Worm (Caenorhabditis elegans) whole organism, L3 larva: ENCODE measurements around the gene ZK822.1.

Experiments used
- R02D3.7 ChIP-seq: fragments of 150-350 bp; optimal IDR thresholded peaks from 2 replicates; lab custom pipeline; 2014; ENCODE audit warnings: missing biosample characterization, missing genetic modification characterization
- ZK546.5 ChIP-seq: sonication (generic microtip); optimal IDR thresholded peaks from 2 replicates; lab custom pipeline; 2017; ENCODE audit warnings: missing biosample characterization, missing genetic modification characterization
- aly-2 ChIP-seq: fragments of 150-350 bp; optimal IDR thresholded peaks from 2 replicates; lab custom pipeline; 2014; ENCODE audit warnings: missing biosample characterization, missing genetic modification characterization
- ama-1 ChIP-seq: fragments of 150-350 bp; optimal IDR thresholded peaks from 2 replicates; lab custom pipeline; 2018
- ceh-16 ChIP-seq: sonication (generic microtip); optimal IDR thresholded peaks from 2 replicates; lab custom pipeline; 2017; ENCODE audit warnings: missing biosample characterization, missing genetic modification characterization
- ceh-28 ChIP-seq: fragments of 150-350 bp; optimal IDR thresholded peaks from 2 replicates; lab custom pipeline; 2014; ENCODE audit warnings: missing biosample characterization, missing genetic modification reagents, missing genetic modification characterization
- ceh-82 ChIP-seq: fragments of 150-350 bp; optimal IDR thresholded peaks from 2 replicates; lab custom pipeline; 2014; ENCODE audit warnings: missing biosample characterization, missing genetic modification characterization
- ceh-9 ChIP-seq: sonication (generic microtip); optimal IDR thresholded peaks from 2 replicates; lab custom pipeline; 2018; ENCODE audit warnings: missing biosample characterization, missing genetic modification characterization
- daf-12 ChIP-seq: fragments of 150-350 bp; optimal IDR thresholded peaks from 2 replicates; lab custom pipeline; 2014; ENCODE audit warnings: missing biosample characterization, missing genetic modification reagents, missing genetic modification characterization
- egl-27 ChIP-seq: sonication (generic microtip); optimal IDR thresholded peaks from 4 replicates; lab custom pipeline; 2017; ENCODE audit warnings: missing biosample characterization, missing genetic modification reagents, missing genetic modification characterization
- egl-5 ChIP-seq: fragments of 150-350 bp; optimal IDR thresholded peaks from 2 replicates; lab custom pipeline; 2017; ENCODE audit warnings: missing biosample characterization, missing genetic modification reagents, missing genetic modification characterization, inconsistent platforms
- elt-1 ChIP-seq: fragments of 150-350 bp; optimal IDR thresholded peaks from 2 replicates; lab custom pipeline; 2014; ENCODE audit warnings: missing biosample characterization, missing genetic modification characterization
- elt-2 ChIP-seq: sonication (generic microtip); optimal IDR thresholded peaks from 2 replicates; lab custom pipeline; 2016; ENCODE audit warnings: missing genetic modification reagents, mild to moderate bottlenecking, missing genetic modification characterization, missing compliant biosample characterization
- elt-3 ChIP-seq, 3 experiments: fragments of 150-350 bp in 1 of 3; sonication (generic microtip) in 2 of 3; optimal IDR thresholded peaks; 2 replicates in 2 of 3; 4 replicates in 1 of 3; lab custom pipeline; 2014 to 2017; ENCODE audit warnings: missing biosample characterization in 3 of 3, missing genetic modification characterization in 3 of 3
- eor-1 ChIP-seq, 2 experiments: fragments of 150-350 bp; optimal IDR thresholded peaks; 2 replicates each; lab custom pipeline; 2014 to 2018; ENCODE audit warnings: missing biosample characterization in 2 of 2, missing genetic modification characterization in 2 of 2
- fkh-10 ChIP-seq: sonication (generic microtip); optimal IDR thresholded peaks from 2 replicates; lab custom pipeline; 2017; ENCODE audit warnings: missing biosample characterization, missing genetic modification reagents, missing genetic modification characterization
- hmg-11 ChIP-seq: sonication (generic microtip); optimal IDR thresholded peaks from 2 replicates; lab custom pipeline; 2016; ENCODE audit warnings: missing genetic modification characterization, missing compliant biosample characterization
- jun-1 ChIP-seq: fragments of 150-350 bp; optimal IDR thresholded peaks from 2 replicates; lab custom pipeline; 2014; ENCODE audit warnings: missing biosample characterization, missing genetic modification reagents, missing genetic modification characterization
- lin-15B ChIP-seq: fragments of 150-350 bp; optimal IDR thresholded peaks from 2 replicates; lab custom pipeline; 2014; ENCODE audit warnings: missing biosample characterization, missing genetic modification characterization
- lin-39 ChIP-seq: fragments of 150-350 bp; optimal IDR thresholded peaks from 2 replicates; lab custom pipeline; 2018; ENCODE audit warnings: missing biosample characterization, missing genetic modification reagents, missing genetic modification characterization
- lsy-12 ChIP-seq: sonication (generic microtip); optimal IDR thresholded peaks from 2 replicates; lab custom pipeline; 2016; ENCODE audit warnings: mild to moderate bottlenecking, missing genetic modification characterization, missing compliant biosample characterization
- mdl-1 ChIP-seq: fragments of 150-350 bp; optimal IDR thresholded peaks from 2 replicates; lab custom pipeline; 2014; ENCODE audit warnings: missing biosample characterization, missing genetic modification characterization
- mml-1 ChIP-seq: fragments of 150-350 bp; sonication (generic microtip); optimal IDR thresholded peaks from 3 replicates; lab custom pipeline; 2014; ENCODE audit warnings: missing biosample characterization, missing genetic modification characterization
- nfya-1 ChIP-seq: sonication (generic microtip); optimal IDR thresholded peaks from 2 replicates; lab custom pipeline; 2017; ENCODE audit warnings: missing genetic modification characterization, mild to moderate bottlenecking, missing compliant biosample characterization, antibody characterized with exemption, moderate library complexity; ENCODE audit not compliant: insufficient read depth
- nhr-11 ChIP-seq: fragments of 150-350 bp; optimal IDR thresholded peaks from 2 replicates; lab custom pipeline; 2014; ENCODE audit warnings: missing biosample characterization, missing genetic modification characterization
- nhr-12 ChIP-seq: fragments of 150-350 bp; optimal IDR thresholded peaks from 2 replicates; lab custom pipeline; 2014; ENCODE audit warnings: missing biosample characterization, missing genetic modification characterization
- nhr-23 ChIP-seq: fragments of 150-350 bp; optimal IDR thresholded peaks from 2 replicates; lab custom pipeline; 2014; ENCODE audit warnings: missing biosample characterization, missing genetic modification reagents, missing genetic modification characterization
- nhr-237 ChIP-seq: fragments of 150-350 bp; optimal IDR thresholded peaks from 2 replicates; lab custom pipeline; 2014; ENCODE audit warnings: missing biosample characterization, missing genetic modification characterization
- nhr-25 ChIP-seq: sonication (generic microtip); optimal IDR thresholded peaks from 2 replicates; lab custom pipeline; 2017; ENCODE audit warnings: missing biosample characterization, missing genetic modification characterization
- nhr-28 ChIP-seq: fragments of 150-350 bp; optimal IDR thresholded peaks from 2 replicates; lab custom pipeline; 2014; ENCODE audit warnings: missing biosample characterization, missing genetic modification characterization
- nhr-43 ChIP-seq: sonication (generic microtip); optimal IDR thresholded peaks from 2 replicates; lab custom pipeline; 2016; ENCODE audit warnings: mild to moderate bottlenecking, missing genetic modification characterization, missing compliant biosample characterization; ENCODE audit not compliant: poor library complexity, severe bottlenecking
- nhr-67 ChIP-seq: fragments of 150-350 bp; optimal IDR thresholded peaks from 2 replicates; lab custom pipeline; 2014; ENCODE audit warnings: missing biosample characterization, missing genetic modification characterization
- nhr-76 ChIP-seq: fragments of 150-350 bp; sonication (generic microtip); optimal IDR thresholded peaks from 5 replicates; lab custom pipeline; 2014; ENCODE audit warnings: missing biosample characterization, missing genetic modification characterization
- nhr-77 ChIP-seq: fragments of 150-350 bp; optimal IDR thresholded peaks from 2 replicates; lab custom pipeline; 2014; ENCODE audit warnings: missing biosample characterization, missing genetic modification characterization
- pha-4 ChIP-seq: fragments of 150-350 bp; optimal IDR thresholded peaks from 2 replicates; lab custom pipeline; 2014; ENCODE audit warnings: missing biosample characterization, missing genetic modification reagents, missing genetic modification characterization
- pqm-1 ChIP-seq: fragments of 150-350 bp; optimal IDR thresholded peaks from 2 replicates; lab custom pipeline; 2017; ENCODE audit warnings: missing biosample characterization, missing genetic modification characterization, inconsistent platforms
- sea-2 ChIP-seq: fragments of 150-350 bp; sonication (generic microtip); optimal IDR thresholded peaks from 4 replicates; lab custom pipeline; 2014; ENCODE audit warnings: missing biosample characterization, missing genetic modification reagents, missing genetic modification characterization
- skn-1 ChIP-seq: fragments of 150-350 bp; optimal IDR thresholded peaks from 2 replicates; lab custom pipeline; 2014; ENCODE audit warnings: missing biosample characterization, missing genetic modification characterization
- snpc-4 ChIP-seq: fragments of 150-350 bp; optimal IDR thresholded peaks from 2 replicates; lab custom pipeline; 2014; ENCODE audit warnings: missing biosample characterization, missing genetic modification characterization
- tbx-2 ChIP-seq: sonication (generic microtip); optimal IDR thresholded peaks from 2 replicates; lab custom pipeline; 2016; ENCODE audit warnings: mild to moderate bottlenecking, missing genetic modification characterization, missing compliant biosample characterization
- unc-39 ChIP-seq: sonication (generic microtip); optimal IDR thresholded peaks from 4 replicates; lab custom pipeline; 2017; ENCODE audit warnings: missing biosample characterization, missing genetic modification characterization
- unc-62 ChIP-seq: fragments of 150-350 bp; sonication (generic microtip); optimal IDR thresholded peaks from 4 replicates; lab custom pipeline; 2014; ENCODE audit warnings: missing biosample characterization, missing genetic modification reagents, missing genetic modification characterization
- zag-1 ChIP-seq: fragments of 150-350 bp; optimal IDR thresholded peaks from 2 replicates; lab custom pipeline; 2014; ENCODE audit warnings: missing biosample characterization, missing genetic modification characterization
- ztf-11 ChIP-seq: fragments of 150-350 bp; optimal IDR thresholded peaks from 2 replicates; lab custom pipeline; 2014; ENCODE audit warnings: missing biosample characterization, missing genetic modification characterization
- ztf-4 ChIP-seq: fragments of 150-350 bp; optimal IDR thresholded peaks from 2 replicates; lab custom pipeline; 2014; ENCODE audit warnings: missing biosample characterization, missing genetic modification characterization

ZK822.1 gene

DNA sequence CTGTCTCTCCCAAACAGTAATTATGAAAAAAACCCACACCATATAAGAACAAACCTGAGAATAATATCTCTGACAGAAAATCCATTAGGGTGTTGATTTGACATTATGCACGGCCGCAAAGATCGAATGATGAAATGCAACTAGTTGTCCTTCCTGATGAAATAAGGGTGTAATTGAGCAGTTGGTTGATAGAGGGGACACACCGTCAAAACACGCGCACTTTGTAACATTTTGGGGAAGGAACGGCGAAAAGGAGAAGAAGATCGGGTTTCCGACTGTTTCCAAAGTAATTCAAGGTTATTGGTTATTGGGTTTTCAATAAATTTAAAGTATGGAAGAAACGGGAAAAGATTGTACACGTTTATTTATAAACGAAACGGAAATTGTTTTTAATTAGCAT is at the start of gene ZK822.1:
Gene ZK822.1 (minus strand): TSS at position 121 of the 400 bp plus-strand sequence.
- no peak for TF ChIP-seq elt-1 (tag; lab: Kevin White, UChicago)
- TF ChIP-seq ztf-4 (tag; lab: Kevin White, UChicago) = no peak
- TF ChIP-seq lin-39 (tag; lab: Kevin White, UChicago) = no peak
- TF ChIP-seq, all 47 proteins: peak for 0

DNA sequence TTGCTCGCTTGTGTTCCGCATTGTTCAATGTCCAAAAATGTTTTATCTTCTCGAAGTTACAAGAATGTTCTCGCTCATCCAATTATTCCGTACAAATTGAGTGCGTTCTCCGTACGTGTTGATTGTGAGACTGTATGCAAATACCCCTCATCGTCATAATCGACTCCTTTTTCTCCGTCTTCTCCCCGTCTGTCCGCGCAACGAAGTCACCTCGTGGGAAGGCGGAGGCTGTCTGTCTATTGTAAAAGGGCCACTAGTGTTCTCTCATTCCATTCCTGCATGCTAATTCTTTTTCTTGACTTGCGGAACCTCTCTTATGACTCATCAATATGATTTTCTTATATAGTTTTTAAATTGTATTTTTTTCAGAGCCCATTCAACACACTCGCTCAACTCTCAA is 48.2 kb upstream of the ZK822.1 start, which contains the start of gene ZK829.9:
Gene ZK829.9 (plus strand): TSS at position 364 of the 400 bp plus-strand sequence.
- no peak for TF ChIP-seq R02D3.7
- no peak for TF ChIP-seq sea-2
- TF ChIP-seq nhr-43 (tag; lab: Kevin White, UChicago) = no peak
- TF ChIP-seq elt-2 = no peak
- TF ChIP-seq mdl-1 = no peak
- no peak for TF ChIP-seq mml-1 (tag; lab: Kevin White, UChicago)
- no peak for TF ChIP-seq unc-62 (GFP tag; lab: Kevin White, UChicago)
- TF ChIP-seq egl-5 (tag; lab: Kevin White, UChicago) = no peak
- no peak for TF ChIP-seq eor-1 (tag; optimal IDR thresholded peaks at IDR 0.05; lab: Kevin White, UChicago)

DNA sequence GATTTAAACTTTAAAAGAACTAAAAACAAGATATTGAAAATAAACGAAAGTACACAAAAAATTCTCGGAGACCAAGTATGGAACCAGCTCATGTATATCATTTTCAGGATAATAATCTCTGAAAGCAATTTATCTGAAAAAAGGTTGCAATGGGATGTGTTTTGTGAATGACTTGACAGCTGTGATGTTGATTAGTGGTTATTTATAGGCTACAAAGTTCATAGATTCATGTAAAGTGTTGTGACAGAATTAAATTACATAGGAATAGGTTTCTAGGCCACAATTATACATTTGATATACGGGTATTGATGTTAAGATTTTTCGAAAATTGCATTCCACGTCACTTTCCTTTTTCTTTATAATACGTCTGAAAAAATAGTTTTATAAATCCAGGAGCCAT is 43.4 kb upstream of the ZK822.1 start, which contains the start of gene srj-1:
Gene srj-1 (minus strand): TSS at position 101 of the 400 bp plus-strand sequence.
- TF ChIP-seq nhr-11 = peak; percentile 49
- no peak for TF ChIP-seq nhr-25
- TF ChIP-seq, all 47 proteins: peak for 1

- no peak for TF ChIP-seq pqm-1 (tag; lab: Kevin White, UChicago)
- TF ChIP-seq tbx-2 (tag; lab: Kevin White, UChicago) = peak; percentile 52
- TF ChIP-seq skn-1 (tag; lab: Kevin White, UChicago) = no peak
- TF ChIP-seq nhr-43 (tag; lab: Kevin White, UChicago) = peak; percentile 32
- TF ChIP-seq daf-12 = no peak
- no peak for TF ChIP-seq nhr-77 (tag; lab: Kevin White, UChicago)
- no peak for TF ChIP-seq nhr-28
- peak; percentile 29 for TF ChIP-seq snpc-4 (tag; lab: Kevin White, UChicago)
- peak; percentile 76 for TF ChIP-seq lin-15B (tag; lab: Kevin White, UChicago)
- peak; percentile 49 for TF ChIP-seq R02D3.7
- TF ChIP-seq ceh-28 (tag; lab: Kevin White, UChicago) = peak; percentile 56
- no peak for TF ChIP-seq nhr-76 (tag; lab: Kevin White, UChicago)
- no peak for TF ChIP-seq unc-62 (GFP tag; lab: Kevin White, UChicago)
- TF ChIP-seq mml-1 (tag; lab: Kevin White, UChicago) = peak; percentile 98
- no peak for TF ChIP-seq egl-27
- no peak for TF ChIP-seq nhr-12
- TF ChIP-seq lin-39 (tag; lab: Kevin White, UChicago) = no peak
- peak; percentile 16 for TF ChIP-seq nhr-25
- TF ChIP-seq unc-39 = no peak
- no peak for TF ChIP-seq eor-1 (tag; optimal IDR thresholded peaks at IDR 0.05; lab: Kevin White, UChicago)
- peak; percentile 60 for TF ChIP-seq hmg-11 (tag; lab: Kevin White, UChicago)
- TF ChIP-seq ztf-11 (tag; lab: Kevin White, UChicago) = no peak
- no peak for TF ChIP-seq ama-1 (lab: Kevin White, UChicago)
- no peak for TF ChIP-seq fkh-10
- peak; percentile 59 for TF ChIP-seq lsy-12 (tag; lab: Kevin White, UChicago)
- TF ChIP-seq jun-1 = peak; percentile 46
- no peak for TF ChIP-seq nhr-11
- no peak for TF ChIP-seq aly-2 (tag; lab: Kevin White, UChicago)
- TF ChIP-seq zag-1 (tag; lab: Kevin White, UChicago) = no peak
- TF ChIP-seq nhr-67 (tag; lab: Kevin White, UChicago) = no peak
- no peak for TF ChIP-seq ceh-16 (tag; lab: Kevin White, UChicago)
- TF ChIP-seq ceh-9 = no peak
- TF ChIP-seq ZK546.5 (tag; lab: Kevin White, UChicago) = no peak
- TF ChIP-seq nhr-23 = peak; percentile 90
- peak; percentile 60 for TF ChIP-seq ceh-82 (tag; lab: Kevin White, UChicago)
- TF ChIP-seq pha-4 (tag; lab: Kevin White, UChicago) = peak; percentile 88
- TF ChIP-seq nfya-1 = peak; percentile 39
- TF ChIP-seq nhr-237 (tag; lab: Kevin White, UChicago) = peak; percentile 11
- TF ChIP-seq mdl-1 = no peak
- no peak for TF ChIP-seq elt-1 (tag; lab: Kevin White, UChicago)
- peak in 1 of 3 experiments; percentile 26 for TF ChIP-seq elt-3 (tag; optimal IDR thresholded peaks at IDR 0.05; lab: Kevin White, UChicago)
- no peak for TF ChIP-seq ztf-4 (tag; lab: Kevin White, UChicago)
- peak; percentile 44 for TF ChIP-seq elt-2
Measured at ce11 chrIV:11961485-11962255, 39.7 kb upstream of the ZK822.1 start, which contains the start of gene ZK829.7. Gene ZK829.7, minus strand, starts transcription at chrIV:11961535.
